Worm (Caenorhabditis elegans): ENCODE data around the gene sft-4.

ce11 chrX:5787861-5788260 lies 7.3 kb upstream of the sft-4 start, which contains the start of gene F46G11.2:
- TF ChIP-seq attf-4 (tag; optimal IDR thresholded peaks at IDR 0.05), result no peak
- no peak for TF ChIP-seq ZK546.5 (tag; optimal IDR thresholded peaks at IDR 0.05)
- no peak for TF ChIP-seq ztf-11 (tag; optimal IDR thresholded peaks at IDR 0.05)
- no peak for TF ChIP-seq ama-1 (optimal IDR thresholded peaks at IDR 0.05)
- no peak for TF ChIP-seq zag-1 (tag; optimal IDR thresholded peaks at IDR 0.05)
